Worm (Caenorhabditis elegans): ENCODE data around the gene D2045.7.
A peak's percentile ranks its signal among the peaks of the same experiment; 100 is the strongest.

D2045.7 gene

DNA sequence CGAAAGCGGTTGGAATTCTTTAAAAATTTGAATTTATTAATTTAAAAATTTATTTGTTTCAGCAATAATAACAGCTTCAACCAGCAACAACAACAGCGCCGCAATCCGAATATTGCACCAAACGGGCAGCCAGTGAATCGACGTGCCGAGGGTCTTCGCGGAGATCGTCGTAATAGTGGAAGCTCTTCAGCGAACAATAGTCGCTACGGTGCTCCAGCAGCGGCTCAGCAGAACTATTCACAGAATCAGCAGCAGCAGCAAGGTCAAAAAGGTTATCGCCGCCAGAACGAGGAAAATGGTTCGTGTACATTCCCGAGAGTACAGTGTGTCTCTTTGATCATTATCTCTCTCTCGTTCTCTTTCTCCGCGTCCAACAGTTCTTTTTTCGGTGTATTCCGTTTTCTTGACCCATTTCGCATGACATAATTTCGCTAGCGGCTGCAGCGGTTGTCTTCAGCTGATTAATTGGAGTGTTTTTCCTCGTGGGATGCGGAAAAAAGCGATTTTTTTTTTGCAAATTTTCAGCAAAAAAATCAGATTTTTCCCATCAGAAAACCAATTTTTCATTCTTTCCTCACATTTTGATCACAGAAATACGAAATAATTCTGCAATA, 16.2 kb upstream of the D2045.7 start:
- no peak for TF ChIP-seq ama-1 (optimal IDR thresholded peaks at IDR 0.05)
- TF ChIP-seq fos-1 (tag; optimal IDR thresholded peaks at IDR 0.05): no peak
- TF ChIP-seq hmg-11 (tag; optimal IDR thresholded peaks at IDR 0.05): no peak
- peak; percentile 55 for TF ChIP-seq nhr-23 (tag; optimal IDR thresholded peaks at IDR 0.05)

- TF ChIP-seq nfya-1 (tag; optimal IDR thresholded peaks at IDR 0.05; ENCODE audit: insufficient read depth) (peak; percentile 32), pha-4 (tag; optimal IDR thresholded peaks at IDR 0.05) (peak; percentile 70), nhr-23 (tag; optimal IDR thresholded peaks at IDR 0.05) (peak; percentile 67), ceh-28 (tag; optimal IDR thresholded peaks at IDR 0.05) (peak; percentile 84), nhr-25 (tag; optimal IDR thresholded peaks at IDR 0.05) (peak; percentile 70), lin-39 (tag; optimal IDR thresholded peaks at IDR 0.05) (no peak), skn-1 (tag; optimal IDR thresholded peaks at IDR 0.05) (peak; percentile 44), ama-1 (optimal IDR thresholded peaks at IDR 0.05) (peak; percentile 36), fos-1 (tag; optimal IDR thresholded peaks at IDR 0.05) (no peak), lsy-12 (tag; optimal IDR thresholded peaks at IDR 0.05) (no peak), pqm-1 (tag; optimal IDR thresholded peaks at IDR 0.05) (peak; percentile 69), jun-1 (tag; optimal IDR thresholded peaks at IDR 0.05) (peak; percentile 18), elt-2 (tag; optimal IDR thresholded peaks at IDR 0.05) (peak; percentile 32)
Measured at ce11 chrIII:10463653-10464052, 15.6 kb upstream of the D2045.7 start.

DNA sequence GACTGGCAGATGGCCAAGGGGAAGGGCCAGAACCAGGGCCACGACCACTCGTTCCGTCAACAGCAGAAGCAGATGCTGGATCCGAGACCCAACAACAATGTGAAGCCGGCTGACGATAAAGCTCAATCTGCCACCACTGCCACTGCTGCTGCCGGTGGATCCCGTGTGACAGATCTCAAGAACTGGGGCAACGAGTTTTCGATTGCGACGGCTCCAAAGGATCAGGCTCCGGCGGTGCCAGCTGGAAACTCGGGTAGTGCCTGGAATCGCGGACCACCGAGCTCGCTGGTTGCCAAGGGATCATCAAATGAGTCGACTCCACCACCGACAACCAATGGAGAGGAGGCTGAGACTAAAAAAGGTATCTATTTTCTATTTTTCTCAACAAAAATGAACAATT, 14.8 kb upstream of the D2045.7 start:
- no peak for TF ChIP-seq ztf-4 (tag; optimal IDR thresholded peaks at IDR 0.05)
- no peak for TF ChIP-seq ztf-11 (tag; optimal IDR thresholded peaks at IDR 0.05)
- TF ChIP-seq egl-5 (tag; optimal IDR thresholded peaks at IDR 0.05): no peak
- no peak for TF ChIP-seq ceh-28 (tag; optimal IDR thresholded peaks at IDR 0.05)
- TF ChIP-seq R02D3.7 (tag; optimal IDR thresholded peaks at IDR 0.05): no peak
- TF ChIP-seq elt-1 (tag; optimal IDR thresholded peaks at IDR 0.05): no peak
- no peak for TF ChIP-seq mdl-1 (tag; optimal IDR thresholded peaks at IDR 0.05)
- TF ChIP-seq fos-1 (tag; optimal IDR thresholded peaks at IDR 0.05): no peak
- TF ChIP-seq fkh-10 (GFP tag; optimal IDR thresholded peaks at IDR 0.05): no peak
- TF ChIP-seq nhr-11 (tag; optimal IDR thresholded peaks at IDR 0.05): no peak
- TF ChIP-seq daf-12 (tag; optimal IDR thresholded peaks at IDR 0.05): no peak
- TF ChIP-seq nhr-67 (tag; optimal IDR thresholded peaks at IDR 0.05): no peak
- TF ChIP-seq nhr-28 (tag; optimal IDR thresholded peaks at IDR 0.05): no peak
- no peak for TF ChIP-seq ceh-16 (tag; optimal IDR thresholded peaks at IDR 0.05)
- TF ChIP-seq lin-39 (tag; optimal IDR thresholded peaks at IDR 0.05): no peak
- TF ChIP-seq nhr-77 (tag; optimal IDR thresholded peaks at IDR 0.05): no peak
- TF ChIP-seq ama-1 (optimal IDR thresholded peaks at IDR 0.05): no peak
- no peak for TF ChIP-seq fkh-2 (tag; optimal IDR thresholded peaks at IDR 0.05)

DNA sequence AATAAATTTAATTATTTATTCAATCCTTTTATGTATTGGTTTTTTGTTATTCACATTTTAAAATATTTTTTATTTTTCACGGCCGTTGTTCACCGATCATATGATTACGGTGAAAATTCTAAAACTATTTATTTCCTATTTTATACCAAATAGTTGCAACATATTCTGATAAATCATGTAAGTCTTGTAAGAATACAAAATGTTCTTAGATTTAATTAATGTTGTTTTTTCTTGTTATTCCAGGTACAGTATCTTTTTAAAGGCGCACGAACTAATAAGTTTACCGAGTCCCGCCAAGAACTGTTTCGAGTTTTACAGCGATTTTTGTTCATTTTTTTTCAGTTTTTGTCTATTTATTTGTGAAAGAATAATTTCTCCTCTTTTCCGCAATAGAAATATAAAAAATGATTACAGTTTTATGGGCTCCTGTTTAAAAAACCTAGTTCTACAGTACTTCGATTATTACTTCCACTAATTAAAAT, 9.7 kb upstream of the D2045.7 start, which contains the start of gene D2045.5:
Gene D2045.5 (minus strand): TSS at position 51 of the 482 bp plus-strand sequence.
- TF ChIP-seq unc-62 (GFP tag; optimal IDR thresholded peaks at IDR 0.05) (no peak), lin-15B (tag; optimal IDR thresholded peaks at IDR 0.05) (no peak), mml-1 (tag; optimal IDR thresholded peaks at IDR 0.05) (no peak), elt-1 (tag; optimal IDR thresholded peaks at IDR 0.05) (no peak), ceh-82 (tag; optimal IDR thresholded peaks at IDR 0.05) (no peak), nhr-11 (tag; optimal IDR thresholded peaks at IDR 0.05) (no peak), aly-2 (tag; optimal IDR thresholded peaks at IDR 0.05) (no peak), tbx-2 (tag; optimal IDR thresholded peaks at IDR 0.05) (no peak), daf-12 (tag; optimal IDR thresholded peaks at IDR 0.05) (no peak), egl-5 (tag; optimal IDR thresholded peaks at IDR 0.05) (no peak), eor-1 (tag; optimal IDR thresholded peaks at IDR 0.05) (no peak), nhr-76 (tag; optimal IDR thresholded peaks at IDR 0.05) (no peak), fkh-10 (GFP tag; optimal IDR thresholded peaks at IDR 0.05) (no peak), pqm-1 (tag; optimal IDR thresholded peaks at IDR 0.05) (no peak), elt-2 (tag; optimal IDR thresholded peaks at IDR 0.05) (no peak), ztf-4 (tag; optimal IDR thresholded peaks at IDR 0.05) (no peak), nhr-77 (tag; optimal IDR thresholded peaks at IDR 0.05) (no peak), nhr-23 (tag; optimal IDR thresholded peaks at IDR 0.05) (no peak)
